Fruit fly (Drosophila melanogaster): ENCODE measurements around the gene sloth1.

- TF ChIP-seq Ets98B (GFP tag; IDR thresholded peaks at IDR 0.05) (no peak), EcR (GFP tag; optimal IDR thresholded peaks at IDR 0.05) (no peak), Pif1A (GFP tag; optimal IDR thresholded peaks at IDR 0.05) (no peak), CG13204 (GFP tag; optimal IDR thresholded peaks at IDR 0.05) (no peak), CG8301 (tag; optimal IDR thresholded peaks at IDR 0.05) (peak; percentile 22), CG14655 (GFP tag; optimal IDR thresholded peaks at IDR 0.05) (peak; percentile 38), Snoo (tag; optimal IDR thresholded peaks at IDR 0.05) (peak; percentile 20), rn (GFP tag; IDR thresholded peaks at IDR 0.05) (no peak), CG12605 (GFP tag; IDR thresholded peaks at IDR 0.05) (no peak), Pif1B (GFP tag; optimal IDR thresholded peaks at IDR 0.05) (no peak), CG8159 (tag; optimal IDR thresholded peaks at IDR 0.05) (no peak), CG9948 (tag; optimal IDR thresholded peaks at IDR 0.05) (no peak), gl (tag; optimal IDR thresholded peaks at IDR 0.05) (no peak)
Measured at dm6 chrX:6990105-6990504, 21.1 kb upstream of the sloth1 start.
